Worm (Caenorhabditis elegans): ENCODE data around the gene Y41C4A.9.

Y41C4A.9 gene

DNA sequence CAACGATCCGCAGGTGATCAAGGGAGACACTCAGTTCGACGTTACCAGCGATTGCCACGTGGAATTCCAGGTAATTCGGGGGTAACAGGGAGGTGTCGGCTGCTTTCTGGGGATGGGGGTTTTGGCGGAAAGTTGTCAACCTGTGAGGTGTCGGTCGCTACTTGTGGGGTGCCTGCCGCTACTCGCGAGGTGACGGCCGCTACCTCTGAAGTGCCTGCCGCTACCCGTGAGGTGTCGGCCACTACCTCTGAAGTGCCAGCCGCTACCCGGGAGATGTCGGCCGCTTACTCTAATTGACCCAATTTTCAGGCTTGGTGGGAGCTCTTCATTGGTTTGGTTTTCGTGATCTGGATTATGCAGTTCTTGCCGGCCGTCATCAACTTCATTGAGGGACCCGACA lies 12.4 kb upstream of the Y41C4A.9 start:
- no peak for TF ChIP-seq sox-4 (tag; optimal IDR thresholded peaks at IDR 0.05)
- no peak for TF ChIP-seq ets-4 (tag; optimal IDR thresholded peaks at IDR 0.05)
- TF ChIP-seq pag-3 (tag; optimal IDR thresholded peaks at IDR 0.05; ENCODE audit: borderline replicate concordance) = no peak
- no peak for TF ChIP-seq elt-4 (tag; optimal IDR thresholded peaks at IDR 0.05)
- no peak for TF ChIP-seq pax-1 (tag; optimal IDR thresholded peaks at IDR 0.05)

DNA sequence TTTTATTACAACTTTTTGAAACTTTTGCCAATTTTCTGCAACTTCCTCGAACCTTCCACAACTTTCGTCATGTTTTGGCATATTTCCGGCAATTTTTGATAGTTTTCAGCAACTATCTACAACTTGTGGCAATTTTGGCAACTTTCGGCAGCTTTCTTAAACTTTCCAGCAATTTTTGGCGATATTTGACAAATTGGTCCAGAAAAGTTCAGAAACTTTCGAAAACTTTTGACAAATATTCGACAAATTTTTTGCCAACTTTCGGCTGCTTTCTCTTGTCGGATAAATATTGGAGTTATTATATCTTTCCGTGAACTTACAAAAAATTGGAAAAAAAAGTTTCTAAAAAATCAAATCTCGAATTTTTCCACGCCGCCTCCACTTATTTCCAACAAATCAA lies 11.9 kb upstream of the Y41C4A.9 start, which contains the start of gene Y41C4A.18:
TSS of gene Y41C4A.18 (plus strand) at position 301 of the 400 bp plus-strand sequence.
- TF ChIP-seq npax-4 (tag; optimal IDR thresholded peaks at IDR 0.05) (no peak), T23F11.4 (GFP tag; optimal IDR thresholded peaks at IDR 0.05) (no peak), ceh-31 (tag; optimal IDR thresholded peaks at IDR 0.05) (no peak), madf-2 (tag; optimal IDR thresholded peaks at IDR 0.05) (no peak), unc-86 (tag; optimal IDR thresholded peaks at IDR 0.05) (no peak), zip-5 (tag; optimal IDR thresholded peaks at IDR 0.05) (no peak), tbx-7 (tag; optimal IDR thresholded peaks at IDR 0.05) (no peak), pat-9 (tag; optimal IDR thresholded peaks at IDR 0.05) (no peak), ahr-1 (tag; optimal IDR thresholded peaks at IDR 0.05) (no peak), ceh-48 (tag; optimal IDR thresholded peaks at IDR 0.05) (no peak), C08G9.2 (tag; optimal IDR thresholded peaks at IDR 0.05) (no peak), nhr-232 (tag; optimal IDR thresholded peaks at IDR 0.05) (no peak), ceh-2 (tag; optimal IDR thresholded peaks at IDR 0.05) (no peak), gmeb-2 (tag; optimal IDR thresholded peaks at IDR 0.05) (no peak), unc-55 (GFP tag; optimal IDR thresholded peaks at IDR 0.05) (no peak), mec-3 (tag; optimal IDR thresholded peaks at IDR 0.05; ENCODE audit: borderline replicate concordance) (no peak)

DNA sequence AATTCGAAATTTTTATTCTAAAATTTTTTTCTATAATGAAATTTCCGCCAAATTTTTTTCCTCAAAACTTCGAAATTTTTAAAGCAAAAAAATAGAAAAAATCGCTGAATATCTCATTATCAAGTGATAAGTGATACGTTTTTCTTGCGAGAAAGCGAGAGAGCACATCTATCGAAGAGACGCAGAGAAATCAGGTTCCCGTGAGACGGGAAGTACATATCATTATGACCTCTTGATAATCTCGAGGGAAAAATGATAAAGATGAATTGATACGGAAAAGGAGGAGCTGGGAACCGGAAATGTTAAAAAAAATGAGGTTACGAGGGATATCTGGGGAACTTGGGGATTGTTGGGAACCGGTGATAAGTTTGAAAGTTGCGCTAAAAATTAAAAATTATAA lies 8.6 kb upstream of the Y41C4A.9 start:
- TF ChIP-seq rnt-1 (tag; optimal IDR thresholded peaks at IDR 0.05) (no peak), ceh-14 (tag; optimal IDR thresholded peaks at IDR 0.05) (no peak), elt-2 (tag; optimal IDR thresholded peaks at IDR 0.05) (peak; percentile 80)

DNA sequence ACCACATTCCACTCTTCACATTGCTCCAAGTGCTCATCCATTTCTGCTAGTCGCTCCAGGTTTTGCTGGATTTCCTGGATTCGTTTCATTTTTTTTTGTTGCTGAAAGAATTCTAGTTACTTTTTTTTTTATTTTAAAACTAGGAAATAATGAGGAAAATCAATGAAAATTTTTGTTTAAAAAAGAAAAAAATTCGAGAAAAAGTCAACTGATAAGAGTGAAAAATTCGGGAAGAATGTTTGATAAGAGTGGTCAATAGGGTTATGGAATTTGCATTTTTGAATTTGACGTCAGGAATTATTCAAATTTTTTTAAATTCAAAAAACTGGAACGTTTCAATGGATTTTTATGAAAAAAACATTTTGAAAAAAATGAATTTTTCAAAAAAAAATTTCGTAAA lies 8.1 kb upstream of the Y41C4A.9 start, which contains the start of gene Y41C4A.12:
TSS of gene Y41C4A.12 (minus strand) at position 101 of the 400 bp plus-strand sequence.
- TF ChIP-seq ceh-24 (tag; optimal IDR thresholded peaks at IDR 0.05) (no peak), tbx-2 (tag; optimal IDR thresholded peaks at IDR 0.05) (no peak), mec-3 (tag; optimal IDR thresholded peaks at IDR 0.05; ENCODE audit: borderline replicate concordance) (no peak), ceh-22 (tag; optimal IDR thresholded peaks at IDR 0.05) (no peak), fkh-6 (tag; optimal IDR thresholded peaks at IDR 0.05) (no peak), lin-11 (tag; optimal IDR thresholded peaks at IDR 0.05) (no peak), rnt-1 (tag; optimal IDR thresholded peaks at IDR 0.05) (no peak), T23F11.4 (GFP tag; optimal IDR thresholded peaks at IDR 0.05) (no peak), eyg-1 (tag; optimal IDR thresholded peaks at IDR 0.05) (no peak), ceh-2 (tag; optimal IDR thresholded peaks at IDR 0.05) (no peak), ztf-16 (tag; optimal IDR thresholded peaks at IDR 0.05) (no peak), pha-4 (tag; optimal IDR thresholded peaks at IDR 0.05) (no peak), zip-5 (tag; optimal IDR thresholded peaks at IDR 0.05) (no peak), hlh-6 (tag; optimal IDR thresholded peaks at IDR 0.05) (no peak)

DNA sequence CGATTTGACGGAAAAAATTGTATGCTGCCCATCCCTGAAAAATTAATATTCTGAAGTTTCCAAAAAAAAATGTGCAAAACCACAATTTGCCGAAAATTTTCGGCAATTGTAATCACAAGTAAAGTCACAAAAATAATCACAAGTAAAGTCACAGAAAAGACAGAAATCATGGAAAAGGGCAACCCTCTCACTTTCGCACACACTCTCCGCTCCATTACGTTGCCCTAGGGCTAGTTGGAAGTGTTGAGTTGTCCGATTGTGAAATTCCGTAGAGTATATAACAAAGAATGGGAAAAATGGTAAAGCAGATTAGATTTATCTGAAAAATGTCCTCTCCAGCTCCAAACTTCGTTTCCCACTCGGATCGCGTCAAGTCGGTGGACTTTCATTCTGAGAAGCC lies 3.0 kb upstream of the Y41C4A.9 start, which contains the start of gene Y41C4A.32:
TSS of gene Y41C4A.32 (plus strand) at position 302 of the 400 bp plus-strand sequence.
- TF ChIP-seq unc-3 (GFP tag; conservative IDR thresholded peaks at IDR 0.05) (no peak), unc-3 (tag; optimal IDR thresholded peaks at IDR 0.05) (no peak), pax-1 (tag; optimal IDR thresholded peaks at IDR 0.05) (no peak), rnt-1 (tag; optimal IDR thresholded peaks at IDR 0.05) (no peak), hlh-6 (tag; optimal IDR thresholded peaks at IDR 0.05) (no peak), pag-3 (tag; optimal IDR thresholded peaks at IDR 0.05; ENCODE audit: borderline replicate concordance) (no peak), dve-1 (tag; optimal IDR thresholded peaks at IDR 0.05) (no peak), sdc-2 (tag; optimal IDR thresholded peaks at IDR 0.05) (no peak), sox-2 (GFP tag; IDR thresholded peaks at IDR 0.05) (no peak), pqm-1 (tag; optimal IDR thresholded peaks at IDR 0.05) (no peak), sox-4 (tag; optimal IDR thresholded peaks at IDR 0.05) (no peak)

Measured in whole organism, late embryonic.